Fruit fly (Drosophila melanogaster) whole organism, embryonic: ENCODE measurements around the gene CG31183.

Source experiments
- Antp ChIP-seq: fragments of 200-800 bp; sonication (Bioruptor generic); optimal IDR thresholded peaks from 3 replicates; lab custom pipeline; 2016; ENCODE audit warnings: missing biosample characterization, missing genetic modification characterization
- CG10209 ChIP-seq: fragments of 200-800 bp; sonication (Bioruptor generic); optimal IDR thresholded peaks from 3 replicates; lab custom pipeline; 2017; ENCODE audit warnings: missing biosample characterization, mild to moderate bottlenecking, missing genetic modification characterization, missing genetic modification reagents
- CG15073 ChIP-seq: fragments of 200-800 bp; sonication (Bioruptor generic); optimal IDR thresholded peaks from 2 replicates; lab custom pipeline; 2016; ENCODE audit warnings: missing biosample characterization, missing genetic modification characterization
- CG15514 ChIP-seq: fragments of 200-800 bp; sonication (Bioruptor generic); optimal IDR thresholded peaks from 3 replicates; lab custom pipeline; 2017; ENCODE audit warnings: missing biosample characterization, missing genetic modification characterization, mild to moderate bottlenecking, moderate library complexity, missing genetic modification reagents
- CG16813 ChIP-seq: fragments of 200-800 bp; sonication (Bioruptor generic); IDR thresholded peaks from 3 replicates; pipeline ENCODE4 v1.3.6; 2022; ENCODE audit warnings: missing biosample characterization, missing genetic modification characterization; ENCODE audit not compliant: partially characterized antibody
- CG2129 ChIP-seq: fragments of 200-800 bp; sonication (Bioruptor generic); IDR thresholded peaks from 2 replicates; pipeline ENCODE4 v1.3.6; 2022; ENCODE audit warnings: missing biosample characterization, missing genetic modification characterization; ENCODE audit not compliant: partially characterized antibody
- CG2202 ChIP-seq: fragments of 200-800 bp; sonication (Bioruptor generic); optimal IDR thresholded peaks from 2 replicates; lab custom pipeline; 2018; ENCODE audit warnings: missing biosample characterization, mild to moderate bottlenecking, missing genetic modification characterization
- CG31388 ChIP-seq: fragments of 200-800 bp; sonication (Bioruptor generic); optimal IDR thresholded peaks from 2 replicates; lab custom pipeline; 2016; ENCODE audit warnings: missing biosample characterization, missing genetic modification characterization
- CG42726 ChIP-seq: fragments of 200-800 bp; sonication (Bioruptor generic); IDR thresholded peaks from 2 replicates; pipeline ENCODE4 v1.3.6; 2022; ENCODE audit warnings: missing biosample characterization, missing genetic modification characterization; ENCODE audit not compliant: partially characterized antibody
- CG8281 ChIP-seq: fragments of 200-800 bp; sonication (Bioruptor generic); optimal IDR thresholded peaks from 2 replicates; lab custom pipeline; 2018; ENCODE audit warnings: missing biosample characterization, mild to moderate bottlenecking, missing genetic modification characterization, moderate library complexity
- CG9727 ChIP-seq: fragments of 200-800 bp; sonication (Bioruptor generic); optimal IDR thresholded peaks from 3 replicates; lab custom pipeline; 2017; ENCODE audit warnings: missing biosample characterization, mild to moderate bottlenecking, missing genetic modification characterization
- CG9876 ChIP-seq: fragments of 200-800 bp; sonication (Bioruptor generic); optimal IDR thresholded peaks from 2 replicates; lab custom pipeline; 2016; ENCODE audit warnings: missing biosample characterization, missing genetic modification characterization
- CrebB ChIP-seq: fragments of 200-800 bp; sonication (Bioruptor generic); optimal IDR thresholded peaks from 3 replicates; lab custom pipeline; 2018; ENCODE audit warnings: missing biosample characterization, mild to moderate bottlenecking, missing genetic modification characterization
- Dip2 ChIP-seq: fragments of 200-800 bp; sonication (Bioruptor generic); IDR thresholded peaks from 2 replicates; pipeline ENCODE4 v1.3.6; 2022; ENCODE audit warnings: missing biosample characterization, missing genetic modification characterization
- Dip3 ChIP-seq: fragments of 200-800 bp; sonication (Bioruptor generic); optimal IDR thresholded peaks from 3 replicates; lab custom pipeline; 2016; ENCODE audit warnings: missing biosample characterization, missing genetic modification characterization
- Doc3 ChIP-seq: fragments of 200-800 bp; sonication (Bioruptor generic); IDR thresholded peaks from 3 replicates; pipeline ENCODE4 v1.3.6; 2022; ENCODE audit warnings: missing biosample characterization, missing genetic modification characterization; ENCODE audit not compliant: partially characterized antibody
- Dp ChIP-seq: fragments of 200-800 bp; sonication (Bioruptor generic); optimal IDR thresholded peaks from 2 replicates; lab custom pipeline; 2018; ENCODE audit warnings: missing biosample characterization, mild to moderate bottlenecking, missing genetic modification characterization, moderate library complexity
- E2f2 ChIP-seq: fragments of 200-800 bp; sonication (Bioruptor generic); IDR thresholded peaks from 2 replicates; pipeline ENCODE4 v1.3.6; 2022; ENCODE audit warnings: missing biosample characterization, missing genetic modification characterization
- Hr3 ChIP-seq: fragments of 200-800 bp; sonication (Bioruptor generic); optimal IDR thresholded peaks from 3 replicates; lab custom pipeline; 2016; ENCODE audit warnings: missing biosample characterization, missing genetic modification characterization
- Mad ChIP-seq: fragments of 200-800 bp; sonication (Bioruptor generic); optimal IDR thresholded peaks from 2 replicates; lab custom pipeline; 2016; ENCODE audit warnings: missing biosample characterization, missing genetic modification characterization
- Med ChIP-seq: fragments of 200-800 bp; sonication (Bioruptor generic); peaks from one replicate; lab custom pipeline; 2016; ENCODE audit warnings: missing biosample characterization, missing genetic modification characterization, mild to moderate bottlenecking, inconsistent platforms, moderate library complexity
- NFAT ChIP-seq: fragments of 200-800 bp; sonication (Bioruptor generic); IDR thresholded peaks from 2 replicates; pipeline ENCODE4 v1.3.6; 2022; ENCODE audit warnings: missing biosample characterization, missing genetic modification characterization
- Neu2 ChIP-seq: fragments of 200-800 bp; sonication (Bioruptor generic); optimal IDR thresholded peaks from 3 replicates; lab custom pipeline; 2016; ENCODE audit warnings: missing biosample characterization, missing genetic modification characterization, borderline replicate concordance
- Nf-YB ChIP-seq: fragments of 200-800 bp; sonication (Bioruptor generic); optimal IDR thresholded peaks from 3 replicates; lab custom pipeline; 2019; ENCODE audit warnings: missing biosample characterization, mild to moderate bottlenecking, missing genetic modification characterization, moderate library complexity
- Ptx1 ChIP-seq: fragments of 200-800 bp; sonication (Bioruptor generic); IDR thresholded peaks from 2 replicates; pipeline ENCODE4 v1.3.6; 2022; ENCODE audit warnings: missing biosample characterization, missing genetic modification characterization
- Ravus ChIP-seq: fragments of 200-800 bp; sonication (Bioruptor generic); IDR thresholded peaks from 2 replicates; pipeline ENCODE4 v1.3.6; 2022; ENCODE audit warnings: missing biosample characterization, missing genetic modification characterization
- Xbp1 ChIP-seq: fragments of 200-800 bp; sonication (Bioruptor generic); optimal IDR thresholded peaks from 3 replicates; lab custom pipeline; 2016; ENCODE audit warnings: missing biosample characterization, mild to moderate bottlenecking, missing genetic modification characterization
- bowl ChIP-seq: fragments of 200-800 bp; sonication (Bioruptor generic); IDR thresholded peaks from 2 replicates; pipeline ENCODE4 v1.3.6; 2022; ENCODE audit warnings: missing biosample characterization, missing genetic modification characterization
- cg ChIP-seq: fragments of 200-800 bp; sonication (Bioruptor generic); optimal IDR thresholded peaks from 3 replicates; lab custom pipeline; 2019; ENCODE audit warnings: missing biosample characterization, mild to moderate bottlenecking, missing genetic modification characterization, moderate library complexity
- croc ChIP-seq: fragments of 200-800 bp; sonication (Bioruptor generic); conservative IDR thresholded peaks from 3 replicates; pipeline ENCODE4 v1.3.6; 2022; ENCODE audit warnings: missing biosample characterization, missing genetic modification characterization
- crp ChIP-seq, 2 experiments: fragments of 200-800 bp; sonication (Bioruptor generic); optimal IDR thresholded peaks; 2 replicates in 1 of 2; 3 replicates in 1 of 2; lab custom pipeline; 2017; ENCODE audit warnings: missing biosample characterization in 2 of 2, missing genetic modification characterization in 2 of 2, mild to moderate bottlenecking in 1 of 2, moderate library complexity in 1 of 2
- dmrt11E ChIP-seq: fragments of 200-800 bp; sonication (Bioruptor generic); optimal IDR thresholded peaks from 3 replicates; lab custom pipeline; 2018; ENCODE audit warnings: missing biosample characterization, mild to moderate bottlenecking, missing genetic modification characterization, moderate library complexity
- fd96Cb ChIP-seq: fragments of 200-800 bp; sonication (Bioruptor generic); optimal IDR thresholded peaks from 2 replicates; lab custom pipeline; 2018; ENCODE audit warnings: missing biosample characterization, mild to moderate bottlenecking, missing genetic modification characterization, moderate library complexity
- gt ChIP-seq: fragments of 200-800 bp; sonication (Bioruptor generic); IDR thresholded peaks from 2 replicates; pipeline ENCODE4 v1.3.6; 2022; ENCODE audit warnings: missing biosample characterization, missing genetic modification characterization
- hth ChIP-seq: fragments of >200 bp; optimal IDR thresholded peaks from 2 replicates; lab custom pipeline; 2017; ENCODE audit warnings: inconsistent platforms
- inv ChIP-seq: fragments of 200-800 bp; sonication (Bioruptor generic); IDR thresholded peaks from 2 replicates; pipeline ENCODE4 v1.3.6; 2022; ENCODE audit warnings: missing biosample characterization, missing genetic modification characterization; ENCODE audit not compliant: partially characterized antibody
- kni ChIP-seq: fragments of 200-800 bp; sonication (Bioruptor generic); optimal IDR thresholded peaks from 3 replicates; lab custom pipeline; 2017; ENCODE audit warnings: mild to moderate bottlenecking, missing biosample characterization, missing genetic modification reagents, missing genetic modification characterization
- knrl ChIP-seq: fragments of 200-800 bp; sonication (Bioruptor generic); IDR thresholded peaks from 3 replicates; pipeline ENCODE4 v1.3.6; 2022; ENCODE audit warnings: missing biosample characterization, missing genetic modification characterization; ENCODE audit not compliant: partially characterized antibody
- lmd ChIP-seq: fragments of 200-800 bp; sonication (Bioruptor generic); IDR thresholded peaks from 2 replicates; pipeline ENCODE4 v1.3.6; 2022; ENCODE audit warnings: missing biosample characterization, missing genetic modification characterization
- maf-S ChIP-seq: fragments of 200-800 bp; sonication (Bioruptor generic); optimal IDR thresholded peaks from 2 replicates; lab custom pipeline; 2016; ENCODE audit warnings: missing biosample characterization, missing genetic modification characterization
- phol ChIP-seq: fragments of 200-800 bp; sonication (Bioruptor generic); optimal IDR thresholded peaks from 3 replicates; lab custom pipeline; 2018; ENCODE audit warnings: missing biosample characterization, mild to moderate bottlenecking, missing genetic modification characterization, moderate library complexity
- repo ChIP-seq: fragments of 200-800 bp; sonication (Bioruptor generic); optimal IDR thresholded peaks from 2 replicates; lab custom pipeline; 2016; ENCODE audit warnings: missing biosample characterization, missing genetic modification characterization
- salm ChIP-seq: fragments of 200-800 bp; sonication (Bioruptor generic); optimal IDR thresholded peaks from 2 replicates; lab custom pipeline; 2018; ENCODE audit warnings: missing biosample characterization, mild to moderate bottlenecking, missing genetic modification characterization
- shn ChIP-seq: fragments of 200-800 bp; sonication (Bioruptor generic); optimal IDR thresholded peaks from 3 replicates; lab custom pipeline; 2016; ENCODE audit warnings: missing biosample characterization, missing genetic modification characterization
- sim ChIP-seq: fragments of 200-800 bp; sonication (Bioruptor generic); IDR thresholded peaks from 2 replicates; pipeline ENCODE4 v1.3.6; 2022; ENCODE audit warnings: missing biosample characterization, missing genetic modification characterization
- tio ChIP-seq: fragments of 200-800 bp; sonication (Bioruptor generic); optimal IDR thresholded peaks from 2 replicates; lab custom pipeline; 2017; ENCODE audit warnings: missing biosample characterization, missing genetic modification characterization, inconsistent platforms
- vvl ChIP-seq: fragments of 200-800 bp; sonication (Bioruptor generic); IDR thresholded peaks from 2 replicates; pipeline ENCODE4 v1.3.6; 2022; ENCODE audit warnings: missing biosample characterization, missing genetic modification characterization
- zen2 ChIP-seq: fragments of 200-800 bp; sonication (Bioruptor generic); IDR thresholded peaks from 3 replicates; pipeline ENCODE4 v1.3.6; 2022; ENCODE audit warnings: missing biosample characterization, missing genetic modification characterization; ENCODE audit not compliant: partially characterized antibody

The CG31183 gene

dm6 chr3R:15836864-15837824, 38.6 kb downstream of the CG31183 start, which contains the start of the genes ND-23 and spn-E (continued):
- TF ChIP-seq vvl (GFP tag; lab: Robert Waterston, UW) (peak; percentile 57), fd96Cb (no peak), CrebB (tag; lab: Kevin White, UChicago) (no peak), inv (GFP tag; lab: Robert Waterston, UW) (peak; percentile 75), maf-S (no peak), Mad (GFP tag; lab: Kevin White, UChicago) (no peak), shn (GFP tag; lab: Kevin White, UChicago) (no peak), knrl (GFP tag; lab: Robert Waterston, UW) (peak; percentile 86), CG9876 (no peak), Dip2 (GFP tag; lab: Robert Waterston, UW) (no peak), CG9727 (GFP tag; lab: Kevin White, UChicago) (peak; percentile 40), cg (GFP tag; lab: Kevin White, UChicago) (no peak), Xbp1 (GFP tag; lab: Kevin White, UChicago) (peak; percentile 45), sim (no peak), CG31388 (no peak), Dp (peak; percentile 80), Med (GFP tag; lab: Kevin White, UChicago) (peak; percentile 75), CG2202 (tag; lab: Kevin White, UChicago) (no peak), crp (GFP tag; optimal IDR thresholded peaks at IDR 0.05; lab: Kevin White, UChicago) (no peak), CG42726 (GFP tag; lab: Robert Waterston, UW) (no peak), CG2129 (no peak; the same call in 1 of the 2 replicates), CG16813 (peak; percentile 77), kni (GFP tag; lab: Kevin White, UChicago) (no peak), Antp (GFP tag; lab: Kevin White, UChicago) (no peak), phol (tag; lab: Kevin White, UChicago) (peak; percentile 73), Nf-YB (GFP tag; lab: Kevin White, UChicago) (no peak), Ptx1 (GFP tag; lab: Robert Waterston, UW) (peak; percentile 61), CG15514 (GFP tag; lab: Kevin White, UChicago) (peak; percentile 48), tio (GFP tag; lab: Kevin White, UChicago) (no peak), Ravus (GFP tag; lab: Robert Waterston, UW) (no peak), hth (lab: Kevin White, UChicago) (no peak), salm (no peak), Neu2 (GFP tag; lab: Kevin White, UChicago) (no peak), bowl (GFP tag; lab: Robert Waterston, UW) (no peak), CG8281 (tag; lab: Kevin White, UChicago) (no peak), gt (no peak), E2f2 (GFP tag; lab: Robert Waterston, UW) (peak; percentile 89), CG10209 (peak; percentile 61), zen2 (GFP tag; lab: Robert Waterston, UW) (peak; percentile 10; the same call in 1 of the 3 replicates), croc (GFP tag; lab: Robert Waterston, UW) (no peak; the same call in 2 of the 3 replicates), lmd (GFP tag; lab: Robert Waterston, UW) (peak; percentile 22; the same call in 1 of the 2 replicates), repo (no peak), Dip3 (no peak), NFAT (GFP tag; lab: Robert Waterston, UW) (0 out of 2 replicates have a peak, but pooled peaks have one; percentile 39), CG15073 (GFP tag; lab: Kevin White, UChicago) (no peak), Hr3 (GFP tag; lab: Kevin White, UChicago) (peak; percentile 55), dmrt11E (tag; lab: Kevin White, UChicago) (peak; percentile 66), Doc3 (peak; percentile 76)
